Fruit fly (Drosophila melanogaster) whole organism, prepupa: Measurements from ENCODE around the gene ND-15.
A peak's percentile ranks its signal among the peaks of the same experiment; 100 is the strongest.

Source experiments
- CG11902 ChIP-seq: fragments of 200-800 bp; sonication (Bioruptor generic); optimal IDR thresholded peaks from 3 replicates; lab custom pipeline; 2016; ENCODE audit warnings: missing biosample characterization, missing genetic modification characterization
- CG6163 ChIP-seq: fragments of 200-800 bp; sonication (Bioruptor generic); IDR thresholded peaks from 3 replicates; pipeline ENCODE4 v1.3.6; 2022; ENCODE audit warnings: missing biosample characterization, missing genetic modification characterization
- CG6276 ChIP-seq: fragments of 200-800 bp; sonication (Bioruptor generic); optimal IDR thresholded peaks from 2 replicates; lab custom pipeline; 2017; ENCODE audit warnings: missing biosample characterization, mild to moderate bottlenecking, missing genetic modification characterization
- CG6792 ChIP-seq: fragments of 200-800 bp; sonication (Bioruptor generic); optimal IDR thresholded peaks from 3 replicates; lab custom pipeline; 2016; ENCODE audit warnings: missing biosample characterization, missing genetic modification characterization
- Eip78C ChIP-seq: fragments of 200-800 bp; sonication (Bioruptor generic); peaks from one replicate; lab custom pipeline; 2016; ENCODE audit warnings: missing biosample characterization, missing genetic modification characterization
- Eip93F ChIP-seq: fragments of 200-800 bp; sonication (Bioruptor generic); optimal IDR thresholded peaks from 2 replicates; lab custom pipeline; 2016; ENCODE audit warnings: missing biosample characterization, mild to moderate bottlenecking, missing genetic modification characterization
- Ets96B ChIP-seq: fragments of 200-800 bp; optimal IDR thresholded peaks from 2 replicates; lab custom pipeline; 2019; ENCODE audit warnings: missing biosample characterization, mild to moderate bottlenecking, missing genetic modification characterization, moderate library complexity
- Hr39 ChIP-seq: fragments of 200-800 bp; sonication (Bioruptor generic); optimal IDR thresholded peaks from 2 replicates; lab custom pipeline; 2016; ENCODE audit warnings: missing biosample characterization, missing genetic modification characterization
- Lpt ChIP-seq: fragments of 200-800 bp; sonication (Bioruptor generic); optimal IDR thresholded peaks from 3 replicates; lab custom pipeline; 2016; ENCODE audit warnings: missing biosample characterization, missing genetic modification characterization
- OdsH ChIP-seq: fragments of 200-800 bp; sonication (Bioruptor generic); optimal IDR thresholded peaks from 3 replicates; lab custom pipeline; 2016; ENCODE audit warnings: missing biosample characterization, missing genetic modification characterization
- Smox ChIP-seq: fragments of 200-800 bp; sonication (Bioruptor generic); optimal IDR thresholded peaks from 3 replicates; lab custom pipeline; 2016; ENCODE audit warnings: missing biosample characterization, missing genetic modification characterization
- Sox102F ChIP-seq: fragments of 200-800 bp; sonication (Bioruptor generic); optimal IDR thresholded peaks from 2 replicates; lab custom pipeline; 2016; ENCODE audit warnings: missing biosample characterization, mild to moderate bottlenecking, missing genetic modification characterization
- fkh ChIP-seq: fragments of 200-800 bp; sonication (Bioruptor generic); optimal IDR thresholded peaks from 3 replicates; lab custom pipeline; 2017; ENCODE audit warnings: missing biosample characterization, mild to moderate bottlenecking, missing genetic modification characterization, moderate library complexity
- spab ChIP-seq: fragments of 200-800 bp; sonication (Bioruptor generic); optimal IDR thresholded peaks from 2 replicates; lab custom pipeline; 2017; ENCODE audit warnings: missing biosample characterization, mild to moderate bottlenecking, missing genetic modification characterization, missing genetic modification reagents

- TF ChIP-seq Eip93F (GFP tag; lab: Kevin White, UChicago): peak; percentile 8
- TF ChIP-seq Sox102F (GFP tag; lab: Kevin White, UChicago): no peak
- TF ChIP-seq Smox: no peak
- TF ChIP-seq Ets96B: no peak
- TF ChIP-seq Hr39 (GFP tag; lab: Kevin White, UChicago): no peak
- TF ChIP-seq CG6276 (GFP tag; lab: Kevin White, UChicago): peak; percentile 65
- no peak for TF ChIP-seq spab (GFP tag; lab: Kevin White, UChicago)
- TF ChIP-seq OdsH: no peak
- TF ChIP-seq Lpt (GFP tag; lab: Kevin White, UChicago): no peak
- no peak for TF ChIP-seq CG6792
- peak; percentile 76 for TF ChIP-seq Eip78C
- no peak for TF ChIP-seq fkh (GFP tag; lab: Kevin White, UChicago)
- TF ChIP-seq CG11902 (GFP tag; lab: Kevin White, UChicago): no peak
- TF ChIP-seq CG6163: no peak
Observed at dm6 chr2L:120492-121455, 6.2 kb downstream of the ND-15 start.
